Fruit fly (Drosophila melanogaster): ENCODE measurements around the gene Sema5c.

DNA sequence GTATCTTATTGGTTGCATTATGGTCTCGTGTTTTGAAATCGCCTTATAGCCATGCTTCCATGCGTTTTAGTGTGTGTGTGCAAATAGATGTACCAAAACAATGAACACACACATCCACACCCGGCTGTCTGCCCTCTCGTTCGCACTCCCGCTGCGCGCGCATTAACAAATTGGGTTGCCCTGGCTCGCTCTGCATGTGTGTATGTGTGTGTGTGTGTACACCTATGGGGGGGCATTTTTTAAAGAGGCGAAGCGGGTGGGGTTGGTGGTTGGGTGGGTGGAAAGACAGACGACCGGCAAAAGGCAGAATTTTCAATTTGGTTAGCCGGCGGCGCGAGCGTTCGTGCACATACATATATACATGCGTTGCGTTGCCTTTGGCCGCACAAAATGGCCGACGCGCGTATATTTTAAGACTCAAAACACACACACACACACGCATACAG is 42.5 kb upstream of the Sema5c start:
- TF ChIP-seq CG13204 (GFP tag; optimal IDR thresholded peaks at IDR 0.05) (peak; percentile 78), CG15710 (tag; optimal IDR thresholded peaks at IDR 0.05) (peak; percentile 20), CG4496 (GFP tag; IDR thresholded peaks at IDR 0.05) (no peak), CG10348 (GFP tag; IDR thresholded peaks at IDR 0.05) (no peak), CG8159 (tag; optimal IDR thresholded peaks at IDR 0.05) (peak; percentile 6), fd96Ca (GFP tag; IDR thresholded peaks at IDR 0.05) (peak; percentile 54; the same call in 1 of the 3 replicates), EcR (GFP tag; optimal IDR thresholded peaks at IDR 0.05) (peak; percentile 50)
